Worm (Caenorhabditis elegans): ENCODE data around the gene tbc-8.

Gene tbc-8

DNA sequence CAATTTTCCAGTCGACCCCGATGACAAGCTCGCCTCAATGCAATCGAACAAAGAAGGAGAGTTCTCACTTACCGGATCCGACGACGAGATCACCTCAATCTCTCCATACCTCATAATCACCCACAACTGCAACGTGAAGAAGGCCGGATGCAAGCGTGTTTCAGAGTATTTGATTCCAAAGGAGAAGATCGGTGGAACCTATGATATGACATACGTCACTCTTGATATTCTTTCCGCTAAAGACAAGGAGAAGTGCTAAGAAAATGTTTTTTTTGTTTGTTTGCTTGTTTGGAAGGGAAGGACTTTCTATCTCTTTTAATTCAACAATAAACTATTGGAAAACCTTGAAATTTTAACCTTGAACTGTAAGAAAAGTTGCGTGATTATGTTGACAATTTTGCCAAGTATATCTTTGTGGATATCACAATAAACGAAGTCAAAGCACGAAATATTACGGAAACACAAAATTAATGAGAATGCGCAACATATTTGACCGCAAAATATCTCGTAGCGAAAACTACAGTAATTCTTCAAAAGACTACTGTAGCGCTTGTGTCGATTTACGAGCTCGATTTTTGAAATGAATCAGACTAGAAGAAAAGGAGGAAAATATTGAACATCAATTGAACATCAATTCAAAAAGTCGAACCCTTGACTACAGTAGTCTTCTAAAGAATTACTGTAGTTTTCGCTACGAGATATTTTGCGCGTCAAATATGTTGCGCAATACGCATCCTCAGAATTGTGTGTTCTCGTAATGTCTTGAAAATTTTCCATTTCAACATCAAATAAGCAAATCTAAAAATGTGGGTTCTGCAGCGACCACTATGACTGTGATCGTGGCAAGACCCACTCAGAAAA lies 25.5 kb upstream of the tbc-8 start (continued):
- TF ChIP-seq lin-1 (GFP tag; IDR thresholded peaks at IDR 0.05), result no peak
- TF ChIP-seq lsy-2 (tag; optimal IDR thresholded peaks at IDR 0.05), result peak in 1 of 2 experiments; percentile 51
- no peak for TF ChIP-seq nhr-10 (tag; optimal IDR thresholded peaks at IDR 0.05)
- TF ChIP-seq Y48G9A.11 (GFP tag; IDR thresholded peaks at IDR 0.05), result no peak
- no peak for TF ChIP-seq aly-2 (tag; optimal IDR thresholded peaks at IDR 0.05)
- TF ChIP-seq Y75B8A.6 (GFP tag; IDR thresholded peaks at IDR 0.05), result no peak
- TF ChIP-seq lin-39 (tag; optimal IDR thresholded peaks at IDR 0.05), result no peak
- TF ChIP-seq Y105C5A.15 (GFP tag; IDR thresholded peaks at IDR 0.05), result no peak
- TF ChIP-seq Y5F2A.4 (GFP tag; optimal IDR thresholded peaks at IDR 0.05), result no peak
- TF ChIP-seq cey-2 (tag; optimal IDR thresholded peaks at IDR 0.05; ENCODE audit: borderline replicate concordance, insufficient read depth), result no peak
- no peak for TF ChIP-seq rbr-2 (tag; optimal IDR thresholded peaks at IDR 0.05)
- peak; percentile 53 for TF ChIP-seq dve-1 (tag; optimal IDR thresholded peaks at IDR 0.05; ENCODE audit: insufficient read depth)
- no peak for TF ChIP-seq hlh-11 (tag; optimal IDR thresholded peaks at IDR 0.05)
- TF ChIP-seq T26A8.4 (GFP tag; IDR thresholded peaks at IDR 0.05), result no peak
- no peak for TF ChIP-seq zip-2 (tag; optimal IDR thresholded peaks at IDR 0.05)
- TF ChIP-seq daf-19 (GFP tag; conservative IDR thresholded peaks at IDR 0.05), result no peak

DNA sequence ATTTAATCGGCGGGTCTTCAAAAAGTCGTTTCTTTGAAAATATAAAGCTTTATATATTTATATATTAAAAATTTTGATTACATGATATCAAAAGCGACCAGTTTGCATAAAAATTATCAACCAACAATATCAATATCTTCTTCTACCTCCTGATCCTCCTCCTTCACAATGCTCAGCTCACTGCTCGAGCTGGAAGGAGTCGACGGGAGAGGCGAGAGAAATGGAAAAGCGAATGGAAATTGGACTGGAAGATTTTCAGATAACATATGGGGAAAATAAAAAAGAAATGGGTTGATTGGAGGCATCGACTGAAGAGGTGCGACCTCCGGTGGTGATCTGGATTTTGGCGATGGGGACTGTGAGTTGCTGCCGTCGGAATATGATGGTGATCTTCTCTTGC lies 24.8 kb upstream of the tbc-8 start:
- TF ChIP-seq aha-1 (tag), result peak; percentile 69
- TF ChIP-seq nhr-41 (GFP tag; IDR thresholded peaks at IDR 0.05), result no peak

DNA sequence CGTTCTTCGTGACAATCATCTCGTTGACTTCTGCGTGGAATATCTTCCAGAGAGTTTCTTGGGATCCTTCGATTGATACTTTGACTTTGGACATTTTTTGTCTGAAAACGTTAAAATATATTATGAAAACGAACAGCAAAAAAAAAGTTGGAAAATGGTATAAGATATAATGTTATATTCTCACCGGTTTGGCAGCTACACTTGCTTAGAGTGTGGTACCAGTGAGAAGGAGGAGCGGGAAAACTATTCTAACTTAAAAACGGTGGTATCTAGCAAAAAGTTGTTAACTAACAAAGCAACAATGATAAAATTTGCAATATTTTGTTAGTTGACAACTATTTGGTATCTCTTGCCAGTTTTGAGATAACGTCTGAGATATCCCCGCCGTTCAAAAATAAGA lies 23.0 kb upstream of the tbc-8 start, which contains the start of gene tbx-9:
tbx-9 (minus strand) TSS at position 101 of the 400 bp plus-strand sequence.
- TF ChIP-seq aly-2 (tag; optimal IDR thresholded peaks at IDR 0.05) (no peak), nhr-25 (tag; optimal IDR thresholded peaks at IDR 0.05; ENCODE audit: borderline replicate concordance, insufficient read depth) (no peak), pha-4 (GFP tag; IDR thresholded peaks at IDR 0.05) (no peak), pha-4 (tag; optimal IDR thresholded peaks at IDR 0.05) (no peak), mes-2 (tag; optimal IDR thresholded peaks at IDR 0.05; ENCODE audit: poor library complexity, severe bottlenecking) (no peak), php-3 (GFP tag; IDR thresholded peaks at IDR 0.05) (no peak), nhr-28 (tag; optimal IDR thresholded peaks at IDR 0.05) (no peak), F44E2.7 (GFP tag; IDR thresholded peaks at IDR 0.05) (no peak), zip-2 (tag; optimal IDR thresholded peaks at IDR 0.05) (no peak), attf-4 (tag; optimal IDR thresholded peaks at IDR 0.05) (no peak), jun-1 (tag; optimal IDR thresholded peaks at IDR 0.05) (no peak)

DNA sequence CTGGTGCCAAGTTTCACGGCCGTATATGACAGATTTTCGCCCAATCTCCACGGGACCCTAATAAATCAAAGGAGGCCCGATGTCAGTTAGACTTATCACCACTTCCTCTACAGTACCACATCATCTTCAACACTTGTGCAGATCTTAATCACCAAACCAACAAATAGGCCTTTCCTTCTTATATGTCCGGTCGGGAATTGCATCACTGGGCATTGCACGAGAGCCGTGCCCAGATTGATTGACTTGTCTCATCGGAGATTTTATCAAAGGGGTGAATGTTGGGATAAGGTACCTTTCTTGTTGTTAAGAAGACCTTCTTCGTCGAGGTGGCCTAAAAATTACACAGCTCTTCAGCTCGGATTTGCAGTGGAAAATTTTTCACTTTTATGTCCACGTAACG lies 20.0 kb upstream of the tbc-8 start:
- TF ChIP-seq mxl-3 (GFP tag; optimal IDR thresholded peaks at IDR 0.05) (no peak), F26F4.8 (GFP tag; conservative IDR thresholded peaks at IDR 0.05) (no peak), nhr-25 (tag; optimal IDR thresholded peaks at IDR 0.05; ENCODE audit: borderline replicate concordance, insufficient read depth) (no peak), F44E2.7 (GFP tag; IDR thresholded peaks at IDR 0.05) (no peak), lin-13 (GFP tag; optimal IDR thresholded peaks at IDR 0.05) (no peak), tra-1 (GFP tag; IDR thresholded peaks at IDR 0.05) (no peak), zip-11 (GFP tag; IDR thresholded peaks at IDR 0.05) (no peak), dve-1 (tag; optimal IDR thresholded peaks at IDR 0.05; ENCODE audit: insufficient read depth) (no peak), ztf-7 (tag; optimal IDR thresholded peaks at IDR 0.05) (no peak), attf-4 (tag; optimal IDR thresholded peaks at IDR 0.05) (no peak), mdl-1 (tag; optimal IDR thresholded peaks at IDR 0.05) (no peak), unc-39 (tag; optimal IDR thresholded peaks at IDR 0.05) (no peak), Y75B8A.6 (GFP tag; IDR thresholded peaks at IDR 0.05) (no peak), lin-15B (tag; optimal IDR thresholded peaks at IDR 0.05) (no peak), madf-9 (GFP tag; conservative IDR thresholded peaks at IDR 0.05) (no peak), D1046.2 (GFP tag; IDR thresholded peaks at IDR 0.05) (no peak)

Measured in whole organism, L4 larva.